Fruit fly (Drosophila melanogaster) whole organism, embryonic: Measurements from ENCODE around the gene cue.
A peak's percentile ranks its signal among the peaks of the same experiment; 100 is the strongest.

Experiments
- BtbVII ChIP-seq: fragments of 200-800 bp; sonication (Bioruptor generic); optimal IDR thresholded peaks from 3 replicates; lab custom pipeline; 2017; ENCODE audit warnings: missing biosample characterization, mild to moderate bottlenecking, missing genetic modification characterization
- CG10209 ChIP-seq: fragments of 200-800 bp; sonication (Bioruptor generic); optimal IDR thresholded peaks from 3 replicates; lab custom pipeline; 2017; ENCODE audit warnings: missing biosample characterization, mild to moderate bottlenecking, missing genetic modification characterization, missing genetic modification reagents
- CG11085 ChIP-seq: fragments of 200-800 bp; sonication (Bioruptor generic); IDR thresholded peaks from 2 replicates; pipeline ENCODE4 v1.3.6; 2022; ENCODE audit warnings: missing biosample characterization, missing genetic modification characterization
- CG1233 ChIP-seq: fragments of 200-800 bp; sonication (Bioruptor generic); optimal IDR thresholded peaks from 4 replicates; lab custom pipeline; 2018; ENCODE audit warnings: missing biosample characterization, mild to moderate bottlenecking, missing genetic modification characterization
- CG13123 ChIP-seq: fragments of 200-800 bp; sonication (Bioruptor generic); optimal IDR thresholded peaks from 2 replicates; lab custom pipeline; 2016; ENCODE audit warnings: missing biosample characterization, missing genetic modification characterization
- CG13296 ChIP-seq: fragments of 200-800 bp; sonication (Bioruptor generic); optimal IDR thresholded peaks from 3 replicates; lab custom pipeline; 2018; ENCODE audit warnings: missing biosample characterization, mild to moderate bottlenecking, missing genetic modification characterization
- CG13624 ChIP-seq: fragments of 200-800 bp; sonication (Bioruptor generic); optimal IDR thresholded peaks from 2 replicates; lab custom pipeline; 2016; ENCODE audit warnings: missing biosample characterization, missing genetic modification characterization
- CG16813 ChIP-seq: fragments of 200-800 bp; sonication (Bioruptor generic); IDR thresholded peaks from 3 replicates; pipeline ENCODE4 v1.3.6; 2022; ENCODE audit warnings: missing biosample characterization, missing genetic modification characterization; ENCODE audit not compliant: partially characterized antibody
- CG17568 ChIP-seq: fragments of 200-800 bp; sonication (Bioruptor generic); optimal IDR thresholded peaks from 2 replicates; lab custom pipeline; 2018; ENCODE audit warnings: missing biosample characterization, mild to moderate bottlenecking, missing genetic modification characterization, moderate library complexity
- CG17912 ChIP-seq: fragments of 200-800 bp; sonication (Bioruptor generic); optimal IDR thresholded peaks from 2 replicates; lab custom pipeline; 2018; ENCODE audit warnings: missing biosample characterization, mild to moderate bottlenecking, missing genetic modification characterization
- CG18011 ChIP-seq: fragments of 200-800 bp; sonication (Bioruptor generic); optimal IDR thresholded peaks from 2 replicates; lab custom pipeline; 2017; ENCODE audit warnings: missing biosample characterization, missing genetic modification characterization, mild to moderate bottlenecking, moderate library complexity, missing genotype
- CG31388 ChIP-seq: fragments of 200-800 bp; sonication (Bioruptor generic); optimal IDR thresholded peaks from 2 replicates; lab custom pipeline; 2016; ENCODE audit warnings: missing biosample characterization, missing genetic modification characterization
- CG33557 ChIP-seq: fragments of 200-800 bp; sonication (Bioruptor generic); optimal IDR thresholded peaks from 2 replicates; lab custom pipeline; 2019; ENCODE audit warnings: missing biosample characterization, mild to moderate bottlenecking, missing genetic modification characterization, moderate library complexity
- CG34422 ChIP-seq: fragments of 200-800 bp; sonication (Bioruptor generic); IDR thresholded peaks from 3 replicates; pipeline ENCODE4 v1.3.6; 2022; ENCODE audit warnings: missing biosample characterization, missing genetic modification characterization
- CG6175 ChIP-seq: fragments of 200-800 bp; sonication (Bioruptor generic); IDR thresholded peaks from 3 replicates; pipeline ENCODE4 v1.3.6; 2022; ENCODE audit warnings: missing biosample characterization, missing genetic modification characterization
- CG7839 ChIP-seq: fragments of 200-800 bp; sonication (Bioruptor generic); optimal IDR thresholded peaks from 3 replicates; lab custom pipeline; 2018; ENCODE audit warnings: missing biosample characterization, mild to moderate bottlenecking, missing genetic modification characterization, moderate library complexity
- CoRest ChIP-seq: fragments of 200-800 bp; sonication (Bioruptor generic); optimal IDR thresholded peaks from 3 replicates; lab custom pipeline; 2018; ENCODE audit warnings: missing biosample characterization, mild to moderate bottlenecking, missing genetic modification characterization, moderate library complexity
- Dek ChIP-seq: fragments of 200-800 bp; sonication (Bioruptor generic); optimal IDR thresholded peaks from 3 replicates; lab custom pipeline; 2019; ENCODE audit warnings: missing biosample characterization, mild to moderate bottlenecking, missing genetic modification characterization, moderate library complexity
- Dref ChIP-seq: fragments of 200-800 bp; sonication (Bioruptor generic); IDR thresholded peaks from 2 replicates; pipeline ENCODE4 v1.3.6; 2022; ENCODE audit warnings: missing biosample characterization, missing genetic modification characterization
- Eip74EF ChIP-seq, 2 experiments: fragments of 200-800 bp in 1 of 2; fragments of >200 bp in 1 of 2; sonication (Bioruptor generic) in 1 of 2; optimal IDR thresholded peaks; 2 replicates each; lab custom pipeline; 2017 to 2019; ENCODE audit warnings: missing biosample characterization in 2 of 2, missing genetic modification characterization in 2 of 2, mild to moderate bottlenecking in 1 of 2, moderate library complexity in 1 of 2
- Fer1 ChIP-seq: fragments of 200-800 bp; sonication (Bioruptor generic); optimal IDR thresholded peaks from 2 replicates; lab custom pipeline; 2017; ENCODE audit warnings: missing biosample characterization, mild to moderate bottlenecking, missing genetic modification characterization
- HLH54F ChIP-seq: fragments of 200-800 bp; sonication (Bioruptor generic); optimal IDR thresholded peaks from 3 replicates; lab custom pipeline; 2016; ENCODE audit warnings: missing biosample characterization, missing genetic modification characterization
- Jarid2 ChIP-seq: fragments of 200-800 bp; sonication (Bioruptor generic); optimal IDR thresholded peaks from 3 replicates; lab custom pipeline; 2017; ENCODE audit warnings: mild to moderate bottlenecking, missing biosample characterization, missing genetic modification reagents, missing genetic modification characterization
- MBD-R2 ChIP-seq: fragments of 200-800 bp; sonication (Bioruptor generic); IDR thresholded peaks from 2 replicates; pipeline ENCODE4 v1.3.6; 2022; ENCODE audit warnings: missing biosample characterization, missing genetic modification characterization
- MTF-1 ChIP-seq: fragments of 200-800 bp; sonication (Bioruptor generic); optimal IDR thresholded peaks from 2 replicates; lab custom pipeline; 2018; ENCODE audit warnings: missing biosample characterization, mild to moderate bottlenecking, missing genetic modification characterization, borderline replicate concordance
- NfI ChIP-seq: fragments of 200-800 bp; sonication (Bioruptor generic); optimal IDR thresholded peaks from 3 replicates; lab custom pipeline; 2018; ENCODE audit warnings: missing biosample characterization, mild to moderate bottlenecking, missing genetic modification characterization, moderate library complexity
- PHDP ChIP-seq: fragments of 200-800 bp; sonication (Bioruptor generic); optimal IDR thresholded peaks from 3 replicates; lab custom pipeline; 2018; ENCODE audit warnings: missing biosample characterization, mild to moderate bottlenecking, missing genetic modification characterization, moderate library complexity
- Trl ChIP-seq, 3 experiments: fragments of >200 bp in 2 of 3; fragments of 200-800 bp in 1 of 3; sonication (Bioruptor generic) in 1 of 3; optimal IDR thresholded peaks; 2 replicates in 1 of 3; 3 replicates in 2 of 3; lab custom pipeline; 2016 to 2017; ENCODE audit warnings: missing biosample characterization in 1 of 3, missing genetic modification characterization in 1 of 3
- ab ChIP-seq: fragments of 200-800 bp; sonication (Bioruptor generic); optimal IDR thresholded peaks from 2 replicates; lab custom pipeline; 2016; ENCODE audit warnings: missing biosample characterization, missing genetic modification characterization
- ato ChIP-seq: fragments of 200-800 bp; sonication (Bioruptor generic); IDR thresholded peaks from 2 replicates; pipeline ENCODE4 v1.3.6; 2022; ENCODE audit warnings: missing biosample characterization, missing genetic modification characterization; ENCODE audit not compliant: partially characterized antibody
- chinmo ChIP-seq: fragments of 200-800 bp; sonication (Bioruptor generic); IDR thresholded peaks from 4 replicates; pipeline ENCODE4 v1.3.6; 2022; ENCODE audit warnings: missing biosample characterization, missing genetic modification characterization; ENCODE audit not compliant: partially characterized antibody
- dm ChIP-seq: fragments of 200-800 bp; sonication (Bioruptor generic); optimal IDR thresholded peaks from 3 replicates; lab custom pipeline; 2016; ENCODE audit warnings: missing biosample characterization, missing genetic modification characterization
- emc ChIP-seq: fragments of 200-800 bp; sonication (Bioruptor generic); optimal IDR thresholded peaks from 2 replicates; lab custom pipeline; 2016; ENCODE audit warnings: missing biosample characterization, missing genetic modification characterization
- exex ChIP-seq: fragments of 200-800 bp; sonication (Bioruptor generic); optimal IDR thresholded peaks from 4 replicates; lab custom pipeline; 2018; ENCODE audit warnings: missing biosample characterization, mild to moderate bottlenecking, missing genetic modification characterization, moderate library complexity
- grau ChIP-seq: fragments of 200-800 bp; optimal IDR thresholded peaks from 3 replicates; lab custom pipeline; 2019; ENCODE audit warnings: missing biosample characterization, mild to moderate bottlenecking, missing genetic modification characterization, moderate library complexity
- gsb-n ChIP-seq: fragments of 200-800 bp; sonication (Bioruptor generic); optimal IDR thresholded peaks from 3 replicates; lab custom pipeline; 2018; ENCODE audit warnings: missing biosample characterization, mild to moderate bottlenecking, missing genetic modification characterization
- ham ChIP-seq: fragments of 200-800 bp; sonication (Bioruptor generic); IDR thresholded peaks from 2 replicates; pipeline ENCODE4 v1.3.6; 2022; ENCODE audit warnings: missing biosample characterization, missing genetic modification characterization
- jing ChIP-seq: fragments of 200-800 bp; sonication (Bioruptor generic); optimal IDR thresholded peaks from 2 replicates; lab custom pipeline; 2018; ENCODE audit warnings: missing biosample characterization, mild to moderate bottlenecking, missing genetic modification characterization
- jumu ChIP-seq: fragments of 200-800 bp; sonication (Bioruptor generic); optimal IDR thresholded peaks from 3 replicates; lab custom pipeline; 2016; ENCODE audit warnings: missing biosample characterization, missing genetic modification characterization
- odd ChIP-seq: fragments of 200-800 bp; sonication (Bioruptor generic); optimal IDR thresholded peaks from 2 replicates; lab custom pipeline; 2017; ENCODE audit warnings: missing biosample characterization, mild to moderate bottlenecking, missing genetic modification characterization
- salm ChIP-seq: fragments of 200-800 bp; sonication (Bioruptor generic); optimal IDR thresholded peaks from 2 replicates; lab custom pipeline; 2018; ENCODE audit warnings: missing biosample characterization, mild to moderate bottlenecking, missing genetic modification characterization
- sens ChIP-seq: fragments of 200-800 bp; sonication (Bioruptor generic); peaks from one replicate; lab custom pipeline; 2016; ENCODE audit warnings: missing biosample characterization, missing genetic modification characterization
- so ChIP-seq: fragments of 200-800 bp; sonication (Bioruptor generic); IDR thresholded peaks from 3 replicates; pipeline ENCODE4 v1.3.6; 2022; ENCODE audit warnings: missing biosample characterization, missing genetic modification characterization
- stwl ChIP-seq: fragments of 200-800 bp; sonication (Bioruptor generic); optimal IDR thresholded peaks from 3 replicates; lab custom pipeline; 2018; ENCODE audit warnings: missing biosample characterization, mild to moderate bottlenecking, missing genetic modification characterization, moderate library complexity
- tio ChIP-seq: fragments of 200-800 bp; sonication (Bioruptor generic); optimal IDR thresholded peaks from 2 replicates; lab custom pipeline; 2017; ENCODE audit warnings: missing biosample characterization, missing genetic modification characterization, inconsistent platforms
- tll ChIP-seq, 2 experiments: fragments of 200-800 bp in 1 of 2; fragments of >200 bp in 1 of 2; sonication (Bioruptor generic) in 1 of 2; optimal IDR thresholded peaks; 2 replicates each; lab custom pipeline; 2017 to 2019; ENCODE audit warnings: missing biosample characterization in 2 of 2, missing genetic modification characterization in 2 of 2, mild to moderate bottlenecking in 1 of 2, moderate library complexity in 1 of 2
- vvl ChIP-seq: fragments of 200-800 bp; sonication (Bioruptor generic); IDR thresholded peaks from 2 replicates; pipeline ENCODE4 v1.3.6; 2022; ENCODE audit warnings: missing biosample characterization, missing genetic modification characterization
- wor ChIP-seq: fragments of 200-800 bp; sonication (Bioruptor generic); IDR thresholded peaks from 2 replicates; pipeline ENCODE4 v1.3.6; 2022; ENCODE audit warnings: missing biosample characterization, missing genetic modification characterization
- zfh2 ChIP-seq: fragments of 200-800 bp; sonication (Bioruptor generic); optimal IDR thresholded peaks from 2 replicates; lab custom pipeline; 2016; ENCODE audit warnings: missing biosample characterization, missing genetic modification characterization

cue gene

DNA sequence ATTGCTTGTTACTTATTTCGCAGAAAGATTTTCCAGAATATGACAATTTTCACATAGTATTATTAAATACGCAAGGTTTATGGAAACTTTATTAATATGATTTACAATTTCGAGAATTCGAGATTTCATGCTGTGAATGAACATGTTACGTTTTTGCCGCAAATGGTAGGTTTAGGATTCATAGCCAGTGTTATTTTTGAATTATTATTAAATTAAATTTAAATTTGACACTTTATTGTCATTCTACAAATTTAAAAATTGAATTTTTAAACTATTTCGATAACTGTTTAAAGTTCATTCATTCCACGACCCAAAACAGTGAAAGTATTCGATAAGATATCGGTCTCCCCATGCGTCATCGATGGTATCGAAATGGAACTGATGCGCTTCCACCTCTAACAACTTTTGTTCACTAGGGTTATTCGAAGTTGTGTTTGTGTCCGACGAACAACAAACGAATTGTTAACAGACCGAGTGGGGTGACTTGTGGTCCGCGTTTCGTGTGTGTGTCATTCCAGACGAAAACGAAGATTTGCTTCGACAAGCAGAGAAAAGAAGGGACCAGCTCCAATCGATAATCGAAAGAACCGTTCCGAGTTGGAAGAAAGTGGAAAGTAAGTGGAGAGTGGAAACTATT lies 28.7 kb upstream of the cue start, which contains the start of the genes CG32313 and Pcyt1 (continued):
- no peak for TF ChIP-seq MTF-1 (GFP tag; lab: Kevin White, UChicago)
- TF ChIP-seq emc: no peak
- TF ChIP-seq vvl (GFP tag; lab: Robert Waterston, UW): peak; percentile 35
- TF ChIP-seq jing (GFP tag; lab: Kevin White, UChicago): no peak
- no peak for TF ChIP-seq ham (GFP tag; lab: Robert Waterston, UW)
- no peak for TF ChIP-seq CG33557 (GFP tag; lab: Kevin White, UChicago)
- TF ChIP-seq jumu (GFP tag; lab: Kevin White, UChicago): peak; percentile 33
- no peak for TF ChIP-seq Trl (optimal IDR thresholded peaks at IDR 0.05; lab: Kevin White, UChicago)
- no peak for TF ChIP-seq Trl (GFP tag; optimal IDR thresholded peaks at IDR 0.05; lab: Kevin White, UChicago)
- TF ChIP-seq CG17568 (GFP tag; lab: Kevin White, UChicago): peak; percentile 67
- peak; percentile 3 for TF ChIP-seq CG7839
- TF ChIP-seq tio (GFP tag; lab: Kevin White, UChicago): no peak
- no peak for TF ChIP-seq Eip74EF (GFP tag; optimal IDR thresholded peaks at IDR 0.05; lab: Kevin White, UChicago)
- TF ChIP-seq Fer1: peak; percentile 58
- TF ChIP-seq Dref (GFP tag; lab: Robert Waterston, UW): peak; percentile 97
- TF ChIP-seq sens (GFP tag; lab: Kevin White, UChicago): no peak
- no peak for TF ChIP-seq HLH54F (GFP tag; lab: Kevin White, UChicago)
- no peak for TF ChIP-seq CG6175 (GFP tag; lab: Robert Waterston, UW)
- TF ChIP-seq CG17912 (GFP tag; lab: Kevin White, UChicago): peak; percentile 63
- TF ChIP-seq exex: no peak
- TF ChIP-seq CG11085 (GFP tag; lab: Robert Waterston, UW): no peak
- no peak for TF ChIP-seq so (GFP tag; lab: Robert Waterston, UW)
- no peak for TF ChIP-seq wor (GFP tag; lab: Robert Waterston, UW)
- peak; percentile 52 for TF ChIP-seq odd
- peak; percentile 42 for TF ChIP-seq PHDP (tag; lab: Kevin White, UChicago)
- TF ChIP-seq CoRest: peak; percentile 29
- TF ChIP-seq CG31388 (GFP tag; lab: Kevin White, UChicago): no peak
- TF ChIP-seq grau: peak; percentile 39
- TF ChIP-seq Jarid2 (GFP tag; lab: Kevin White, UChicago): peak; percentile 68
- TF ChIP-seq CG13123: no peak
- TF ChIP-seq gsb-n (tag; lab: Kevin White, UChicago): peak; percentile 11
- TF ChIP-seq CG13624 (GFP tag; lab: Kevin White, UChicago): no peak
- TF ChIP-seq CG13296 (GFP tag; lab: Kevin White, UChicago): peak; percentile 40
- no peak for TF ChIP-seq tll (GFP tag; optimal IDR thresholded peaks at IDR 0.05; lab: Kevin White, UChicago)
- peak; percentile 20 for TF ChIP-seq NfI (GFP tag; lab: Kevin White, UChicago)
- peak; percentile 45 for TF ChIP-seq MBD-R2 (GFP tag; lab: Robert Waterston, UW)
- peak; percentile 94 for TF ChIP-seq stwl (tag; lab: Kevin White, UChicago)
- TF ChIP-seq CG10209 (GFP tag; lab: Kevin White, UChicago): no peak
- TF ChIP-seq chinmo (GFP tag; lab: Robert Waterston, UW): peak; percentile 94
- TF ChIP-seq ab (GFP tag; lab: Kevin White, UChicago): no peak
- TF ChIP-seq Dek (tag; lab: Kevin White, UChicago): peak; percentile 58
- TF ChIP-seq CG18011 (GFP tag; lab: Kevin White, UChicago): no peak
- TF ChIP-seq ato: peak; percentile 83
- TF ChIP-seq CG1233 (GFP tag; lab: Kevin White, UChicago): no peak
- TF ChIP-seq CG34422 (GFP tag; lab: Robert Waterston, UW): peak; percentile 61; the same call in 2 of the 3 replicates
- no peak for TF ChIP-seq salm (tag; lab: Kevin White, UChicago)
- no peak for TF ChIP-seq dm
- TF ChIP-seq BtbVII (GFP tag; lab: Kevin White, UChicago): peak; percentile 0
- peak; percentile 86 for TF ChIP-seq CG16813 (GFP tag; lab: Robert Waterston, UW)
- no peak for TF ChIP-seq zfh2 (GFP tag; lab: Kevin White, UChicago)
